Fruit fly (Drosophila melanogaster) whole organism, prepupa: ENCODE results near the gene chp.

ENCODE experiments used
- Blimp-1 ChIP-seq: fragments of 200-800 bp; sonication (Bioruptor generic); optimal IDR thresholded peaks from 3 replicates; lab custom pipeline; 2017; ENCODE audit warnings: missing biosample characterization, missing genetic modification characterization, mild to moderate bottlenecking, moderate library complexity, missing genetic modification reagents
- CG10669 ChIP-seq: fragments of 200-800 bp; sonication (Bioruptor generic); optimal IDR thresholded peaks from 3 replicates; lab custom pipeline; 2018; ENCODE audit warnings: missing biosample characterization, mild to moderate bottlenecking, missing genetic modification characterization, moderate library complexity
- CG11902 ChIP-seq: fragments of 200-800 bp; sonication (Bioruptor generic); optimal IDR thresholded peaks from 3 replicates; lab custom pipeline; 2016; ENCODE audit warnings: missing biosample characterization, missing genetic modification characterization
- CG15336 ChIP-seq: fragments of 200-800 bp; sonication (Bioruptor generic); IDR thresholded peaks from 2 replicates; pipeline ENCODE4 v1.3.6; 2022; ENCODE audit warnings: missing biosample characterization, missing genetic modification characterization
- CG16779 ChIP-seq: fragments of 200-800 bp; sonication (Bioruptor generic); optimal IDR thresholded peaks from 3 replicates; lab custom pipeline; 2017; ENCODE audit warnings: missing biosample characterization, mild to moderate bottlenecking, missing genetic modification characterization
- CG3032 ChIP-seq: fragments of 200-800 bp; optimal IDR thresholded peaks from 2 replicates; lab custom pipeline; 2019; ENCODE audit warnings: missing biosample characterization, mild to moderate bottlenecking, missing genetic modification characterization, moderate library complexity
- CG31627 ChIP-seq: fragments of 200-800 bp; sonication (Bioruptor generic); optimal IDR thresholded peaks from 3 replicates; lab custom pipeline; 2016; ENCODE audit warnings: missing biosample characterization, missing genetic modification characterization
- CG32006 ChIP-seq: fragments of 200-800 bp; sonication (Bioruptor generic); optimal IDR thresholded peaks from 3 replicates; lab custom pipeline; 2017; ENCODE audit warnings: missing biosample characterization, mild to moderate bottlenecking, missing genetic modification characterization
- CG3919 ChIP-seq: fragments of 200-800 bp; sonication (Bioruptor generic); optimal IDR thresholded peaks from 3 replicates; lab custom pipeline; 2016; ENCODE audit warnings: missing biosample characterization, missing genetic modification characterization
- CG4318 ChIP-seq: fragments of 200-800 bp; sonication (Bioruptor generic); optimal IDR thresholded peaks from 3 replicates; lab custom pipeline; 2017; ENCODE audit warnings: missing biosample characterization, mild to moderate bottlenecking, missing genetic modification characterization
- CG6163 ChIP-seq: fragments of 200-800 bp; sonication (Bioruptor generic); IDR thresholded peaks from 3 replicates; pipeline ENCODE4 v1.3.6; 2022; ENCODE audit warnings: missing biosample characterization, missing genetic modification characterization
- CG6792 ChIP-seq: fragments of 200-800 bp; sonication (Bioruptor generic); optimal IDR thresholded peaks from 3 replicates; lab custom pipeline; 2016; ENCODE audit warnings: missing biosample characterization, missing genetic modification characterization
- CG6808 ChIP-seq: fragments of 200-800 bp; sonication (Bioruptor generic); optimal IDR thresholded peaks from 3 replicates; lab custom pipeline; 2017; ENCODE audit warnings: missing biosample characterization, missing genetic modification characterization, mild to moderate bottlenecking, moderate library complexity, missing genetic modification reagents
- CG6854 ChIP-seq: fragments of 200-800 bp; sonication (Bioruptor generic); optimal IDR thresholded peaks from 2 replicates; lab custom pipeline; 2017; ENCODE audit warnings: missing biosample characterization, mild to moderate bottlenecking, missing genetic modification characterization
- CG8632 ChIP-seq: fragments of 200-800 bp; sonication (Bioruptor generic); optimal IDR thresholded peaks from 3 replicates; lab custom pipeline; 2016; ENCODE audit warnings: missing biosample characterization, missing genetic modification characterization
- CG9139 ChIP-seq: fragments of 200-800 bp; sonication (Bioruptor generic); optimal IDR thresholded peaks from 3 replicates; lab custom pipeline; 2017; ENCODE audit warnings: missing biosample characterization, mild to moderate bottlenecking, missing genetic modification characterization
- Eip75B ChIP-seq: fragments of 200-800 bp; sonication (Bioruptor generic); optimal IDR thresholded peaks from 3 replicates; lab custom pipeline; 2016; ENCODE audit warnings: missing biosample characterization, missing genetic modification characterization
- Eip78C ChIP-seq: fragments of 200-800 bp; sonication (Bioruptor generic); peaks from one replicate; lab custom pipeline; 2016; ENCODE audit warnings: missing biosample characterization, missing genetic modification characterization
- Ets21C ChIP-seq: fragments of 200-800 bp; sonication (Bioruptor generic); optimal IDR thresholded peaks from 3 replicates; lab custom pipeline; 2016; ENCODE audit warnings: missing biosample characterization, missing genetic modification characterization
- Ets96B ChIP-seq: fragments of 200-800 bp; optimal IDR thresholded peaks from 2 replicates; lab custom pipeline; 2019; ENCODE audit warnings: missing biosample characterization, mild to moderate bottlenecking, missing genetic modification characterization, moderate library complexity
- Gug ChIP-seq: fragments of 200-800 bp; sonication (Bioruptor generic); IDR thresholded peaks from 2 replicates; pipeline ENCODE4 v1.3.6; 2022; ENCODE audit warnings: missing biosample characterization, missing genetic modification characterization
- Hr38 ChIP-seq: sonication (Bioruptor generic); optimal IDR thresholded peaks from 2 replicates; lab custom pipeline; 2016; ENCODE audit warnings: missing biosample characterization, missing genetic modification characterization
- Hr4 ChIP-seq: fragments of 200-800 bp; sonication (Bioruptor generic); optimal IDR thresholded peaks from 3 replicates; lab custom pipeline; 2016; ENCODE audit warnings: missing biosample characterization, missing genetic modification characterization
- Smox ChIP-seq: fragments of 200-800 bp; sonication (Bioruptor generic); optimal IDR thresholded peaks from 3 replicates; lab custom pipeline; 2016; ENCODE audit warnings: missing biosample characterization, missing genetic modification characterization
- Sox102F ChIP-seq: fragments of 200-800 bp; sonication (Bioruptor generic); optimal IDR thresholded peaks from 2 replicates; lab custom pipeline; 2016; ENCODE audit warnings: missing biosample characterization, mild to moderate bottlenecking, missing genetic modification characterization
- Sox14 ChIP-seq: fragments of 200-800 bp; sonication (Bioruptor generic); optimal IDR thresholded peaks from 3 replicates; lab custom pipeline; 2016; ENCODE audit warnings: missing biosample characterization, missing genetic modification characterization
- Sox15 ChIP-seq: fragments of 200-800 bp; sonication (Bioruptor generic); optimal IDR thresholded peaks from 3 replicates; lab custom pipeline; 2016; ENCODE audit warnings: missing biosample characterization, missing genetic modification characterization
- achi ChIP-seq: fragments of 200-800 bp; sonication (Bioruptor generic); optimal IDR thresholded peaks from 3 replicates; lab custom pipeline; 2016; ENCODE audit warnings: missing biosample characterization, missing genetic modification characterization
- cyc ChIP-seq: fragments of 200-800 bp; sonication (Bioruptor generic); optimal IDR thresholded peaks from 3 replicates; lab custom pipeline; 2016; ENCODE audit warnings: missing biosample characterization, missing genetic modification characterization
- dac ChIP-seq: fragments of 200-800 bp; sonication (Bioruptor generic); optimal IDR thresholded peaks from 2 replicates; lab custom pipeline; 2017; ENCODE audit warnings: missing biosample characterization, mild to moderate bottlenecking, missing genetic modification characterization
- dsx ChIP-seq: fragments of 200-800 bp; optimal IDR thresholded peaks from 3 replicates; lab custom pipeline; 2019; ENCODE audit warnings: missing biosample characterization, mild to moderate bottlenecking, missing genetic modification characterization, moderate library complexity; ENCODE audit not compliant: poor library complexity, severe bottlenecking
- esn ChIP-seq: fragments of 200-800 bp; sonication (Bioruptor generic); optimal IDR thresholded peaks from 2 replicates; lab custom pipeline; 2016; ENCODE audit warnings: missing biosample characterization, mild to moderate bottlenecking, missing genetic modification characterization, moderate library complexity
- fd59A ChIP-seq: fragments of 200-800 bp; sonication (Bioruptor generic); optimal IDR thresholded peaks from 2 replicates; lab custom pipeline; 2017; ENCODE audit warnings: missing biosample characterization, mild to moderate bottlenecking, missing genetic modification characterization, missing genetic modification reagents
- fkh ChIP-seq: fragments of 200-800 bp; sonication (Bioruptor generic); optimal IDR thresholded peaks from 3 replicates; lab custom pipeline; 2017; ENCODE audit warnings: missing biosample characterization, mild to moderate bottlenecking, missing genetic modification characterization, moderate library complexity
- pdm3 ChIP-seq: fragments of 200-800 bp; sonication (Bioruptor generic); optimal IDR thresholded peaks from 3 replicates; lab custom pipeline; 2016; ENCODE audit warnings: missing biosample characterization, missing genetic modification characterization
- salr ChIP-seq, 2 experiments: fragments of 200-800 bp; sonication (Bioruptor generic); optimal IDR thresholded peaks; 3 replicates each; lab custom pipeline; 2016 to 2018; ENCODE audit warnings: missing biosample characterization in 2 of 2, missing genetic modification characterization in 2 of 2, mild to moderate bottlenecking in 1 of 2
- svp ChIP-seq: fragments of 200-800 bp; sonication (Bioruptor generic); peaks from one replicate; lab custom pipeline; 2016; ENCODE audit warnings: missing biosample characterization, missing genetic modification characterization
- topi ChIP-seq: fragments of 200-800 bp; sonication (Bioruptor generic); optimal IDR thresholded peaks from 3 replicates; lab custom pipeline; 2016; ENCODE audit warnings: missing biosample characterization, missing genetic modification characterization
- vri ChIP-seq: fragments of 200-800 bp; sonication (Bioruptor generic); optimal IDR thresholded peaks from 3 replicates; lab custom pipeline; 2016; ENCODE audit warnings: missing biosample characterization, mild to moderate bottlenecking, missing genetic modification characterization

The chp gene

DNA sequence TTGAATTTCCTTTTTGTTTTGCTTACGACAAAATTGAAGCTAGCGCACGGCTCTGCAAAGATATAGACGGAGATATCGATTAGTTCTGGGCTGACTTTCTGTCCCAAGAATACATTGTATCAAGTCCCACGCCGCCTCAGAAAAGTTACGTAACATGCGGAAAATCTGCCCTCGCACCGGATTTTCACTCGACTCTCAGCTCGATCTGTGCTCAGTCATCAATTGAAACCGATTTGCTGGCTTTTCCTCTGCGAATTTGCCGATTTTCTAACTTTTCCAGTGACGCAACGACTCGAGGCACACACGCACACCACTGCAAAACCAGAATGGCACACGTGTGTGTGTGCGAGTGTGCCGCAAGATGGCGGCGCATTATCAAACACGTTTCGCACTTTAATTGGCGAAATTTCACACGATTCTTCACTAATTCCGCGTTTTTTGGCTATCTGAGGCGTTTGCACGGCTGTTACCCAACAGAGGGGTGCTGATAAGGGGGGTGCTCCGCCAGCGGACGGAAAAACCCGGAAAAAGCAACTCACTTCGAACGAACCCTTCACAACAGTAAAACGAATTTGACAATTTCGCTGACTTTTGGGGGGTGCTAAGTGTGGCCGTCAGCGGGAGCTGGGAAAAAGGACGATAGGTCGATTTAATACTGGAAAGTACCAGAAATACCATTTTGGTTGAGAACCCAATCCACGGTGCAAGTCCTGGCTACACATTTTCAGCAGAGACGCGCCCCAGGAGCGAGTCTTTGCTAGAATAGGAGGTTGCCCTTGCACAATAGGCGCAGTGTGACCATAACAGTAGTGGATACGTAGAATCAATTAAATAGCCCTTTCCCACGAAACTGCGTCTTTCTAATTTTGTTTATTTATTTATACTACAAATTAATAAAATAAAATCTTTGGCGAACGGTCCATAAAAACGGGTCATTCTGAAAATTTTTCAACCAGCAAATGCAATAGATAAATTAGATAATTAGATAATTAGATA, 8.8 kb upstream of the chp start, which contains the start of gene ATPsynC (continued):
- TF ChIP-seq fd59A (no peak), Ets21C (GFP tag; lab: Kevin White, UChicago) (no peak), dac (GFP tag; lab: Kevin White, UChicago) (no peak), CG10669 (GFP tag; lab: Kevin White, UChicago) (no peak), CG32006 (GFP tag; lab: Kevin White, UChicago) (no peak), Ets96B (tag; lab: Kevin White, UChicago) (peak; percentile 26), Hr38 (no peak), Smox (GFP tag; lab: Kevin White, UChicago) (no peak), cyc (GFP tag; lab: Kevin White, UChicago) (no peak), Eip78C (GFP tag; lab: Kevin White, UChicago) (peak; percentile 73), Gug (GFP tag; lab: Robert Waterston, UW) (no peak), CG3032 (tag; lab: Kevin White, UChicago) (peak; percentile 9), CG9139 (peak; percentile 57), pdm3 (no peak), CG6808 (GFP tag; lab: Kevin White, UChicago) (peak; percentile 10), CG11902 (GFP tag; lab: Kevin White, UChicago) (no peak), Eip75B (GFP tag; lab: Kevin White, UChicago) (no peak), CG16779 (tag; lab: Kevin White, UChicago) (peak; percentile 52), salr (GFP tag; optimal IDR thresholded peaks at IDR 0.05; lab: Kevin White, UChicago) (no peak), fkh (peak; percentile 29), achi (GFP tag; lab: Kevin White, UChicago) (peak; percentile 48), Blimp-1 (GFP tag; lab: Kevin White, UChicago) (no peak), CG31627 (GFP tag; lab: Kevin White, UChicago) (peak; percentile 17), CG3919 (GFP tag; lab: Kevin White, UChicago) (peak; percentile 19), Sox15 (no peak), CG4318 (GFP tag; lab: Kevin White, UChicago) (no peak), Hr4 (GFP tag; lab: Kevin White, UChicago) (no peak), Sox102F (GFP tag; lab: Kevin White, UChicago) (no peak), CG15336 (no peak), CG6163 (GFP tag; lab: Robert Waterston, UW) (no peak), CG6792 (GFP tag; lab: Kevin White, UChicago) (no peak), CG6854 (GFP tag; lab: Kevin White, UChicago) (peak; percentile 85), Sox14 (GFP tag; lab: Kevin White, UChicago) (peak; percentile 20), svp (GFP tag; lab: Kevin White, UChicago) (peak; percentile 22)

DNA sequence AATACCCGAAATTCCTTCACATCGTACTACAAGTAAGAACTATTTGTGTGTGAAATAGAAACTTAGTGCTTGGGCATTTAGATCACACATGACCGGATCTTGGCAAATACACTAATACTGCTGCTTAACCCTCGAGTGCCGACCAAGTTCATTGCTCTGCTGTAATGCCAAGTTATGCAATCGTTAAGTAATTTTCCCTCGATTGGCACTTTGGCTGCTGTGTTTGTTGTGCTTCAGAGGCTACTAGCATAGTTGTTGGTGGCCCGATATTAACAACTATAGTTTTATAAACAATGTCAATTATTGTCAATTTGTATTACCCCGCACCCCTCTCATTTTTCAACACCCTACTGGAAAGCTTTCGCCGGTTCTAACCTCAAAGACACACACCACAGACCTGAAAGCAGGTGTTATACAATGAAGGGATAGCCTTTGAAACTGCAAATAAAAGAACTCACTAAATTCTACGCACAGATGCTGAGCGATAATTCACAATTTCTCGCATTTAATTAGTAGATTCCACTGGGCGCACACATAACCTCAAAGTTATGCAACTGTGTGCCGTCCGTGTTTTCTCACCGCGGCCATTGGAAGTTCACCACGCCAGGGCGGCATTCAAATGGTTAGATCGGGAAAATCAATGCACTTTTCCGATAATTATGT, 7.8 kb upstream of the chp start:
- TF ChIP-seq CG6854 (GFP tag; lab: Kevin White, UChicago) (peak; percentile 14), CG9139 (no peak), CG8632 (no peak), dsx (GFP tag; lab: Kevin White, UChicago) (no peak), esn (GFP tag; lab: Kevin White, UChicago) (peak; percentile 3), Eip78C (GFP tag; lab: Kevin White, UChicago) (peak; percentile 12), Sox14 (GFP tag; lab: Kevin White, UChicago) (peak; percentile 27), vri (GFP tag; lab: Kevin White, UChicago) (peak; percentile 98), topi (GFP tag; lab: Kevin White, UChicago) (peak; percentile 19), CG6792 (GFP tag; lab: Kevin White, UChicago) (no peak)
